Worm (Caenorhabditis elegans): ENCODE measurements around the gene exos-7.

exos-7 gene

DNA sequence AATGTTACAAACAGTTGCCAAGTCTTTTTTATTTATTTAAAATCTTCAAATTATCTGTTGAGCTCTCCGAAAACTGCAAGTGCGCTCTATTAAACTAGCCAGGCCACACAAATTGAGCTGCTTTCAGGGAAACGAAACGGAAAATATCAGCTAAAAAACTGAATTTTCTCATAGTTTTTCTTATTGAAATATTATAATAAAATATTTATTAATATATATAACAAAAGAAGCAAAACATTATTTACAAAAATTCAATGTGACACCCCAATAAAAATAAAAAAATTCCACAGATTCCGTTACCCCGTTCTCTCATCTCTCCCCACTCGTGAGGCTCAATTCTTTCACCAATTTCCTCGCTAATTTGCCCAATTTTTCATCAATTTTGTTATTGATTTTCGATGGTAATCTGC, 6.1 kb upstream of the exos-7 start:
- TF ChIP-seq lin-38 (GFP tag; IDR thresholded peaks at IDR 0.05): peak; percentile 72
- TF ChIP-seq vab-7 (GFP tag; IDR thresholded peaks at IDR 0.05): 0 out of 2 replicates have a peak, but pooled peaks have one; percentile 9
- TF ChIP-seq tag-97 (GFP tag; IDR thresholded peaks at IDR 0.05): no peak
- peak; percentile 19 for TF ChIP-seq mep-1 (tag; optimal IDR thresholded peaks at IDR 0.05)
- peak; percentile 64 for TF ChIP-seq aha-1 (tag)
- TF ChIP-seq hif-1 (tag; optimal IDR thresholded peaks at IDR 0.05): peak in 1 of 2 experiments; percentile 64
- peak; percentile 67 for TF ChIP-seq mes-2 (tag; optimal IDR thresholded peaks at IDR 0.05; ENCODE audit: poor library complexity, severe bottlenecking)
- TF ChIP-seq ces-1 (GFP tag; optimal IDR thresholded peaks at IDR 0.05): no peak
- TF ChIP-seq lsy-2 (tag; optimal IDR thresholded peaks at IDR 0.05): peak in 1 of 2 experiments; percentile 39

DNA sequence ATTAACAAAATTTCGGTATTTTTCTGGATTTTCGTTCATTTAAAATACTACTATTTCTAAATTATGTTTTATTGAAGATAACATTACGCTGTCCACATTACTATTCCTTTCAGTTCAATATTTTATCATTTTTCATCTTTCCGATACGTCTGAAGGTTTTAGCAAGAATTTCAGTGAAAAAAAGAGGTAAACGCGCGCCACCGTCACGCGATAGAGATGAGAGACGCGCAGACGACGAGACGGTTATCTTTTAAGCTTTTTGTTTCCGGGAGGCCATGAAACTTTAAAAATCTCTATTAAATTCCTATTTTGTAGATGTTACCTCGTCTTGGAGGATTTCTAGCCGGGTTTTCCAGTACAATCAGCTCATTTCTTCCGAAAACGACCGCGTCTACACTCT, 900 bp upstream of the exos-7 start, which contains the start of gene mrps-12:
TSS of gene mrps-12 (plus strand) at position 316 of the 400 bp plus-strand sequence.
- peak; percentile 63 for TF ChIP-seq lin-38 (GFP tag; IDR thresholded peaks at IDR 0.05)
- TF ChIP-seq Y5F2A.4 (GFP tag; optimal IDR thresholded peaks at IDR 0.05): no peak
- TF ChIP-seq hlh-30 (tag; optimal IDR thresholded peaks at IDR 0.05; ENCODE audit: insufficient read depth): peak; percentile 23
- peak; percentile 43 for TF ChIP-seq aha-1 (tag)
- TF ChIP-seq duxl-1 (tag; optimal IDR thresholded peaks at IDR 0.05; ENCODE audit: poor library complexity): no peak
- peak; percentile 3 for TF ChIP-seq nhr-6 (tag; optimal IDR thresholded peaks at IDR 0.05)
- no peak for TF ChIP-seq ceh-28 (tag; optimal IDR thresholded peaks at IDR 0.05)
- no peak for TF ChIP-seq daf-16 (GFP tag; optimal IDR thresholded peaks at IDR 0.05)
- peak; percentile 0 for TF ChIP-seq daf-16 (tag; optimal IDR thresholded peaks at IDR 0.05)
- TF ChIP-seq mep-1 (tag; optimal IDR thresholded peaks at IDR 0.05): peak; percentile 11
- TF ChIP-seq T26A8.4 (GFP tag; IDR thresholded peaks at IDR 0.05): no peak
- TF ChIP-seq lsy-2 (tag; optimal IDR thresholded peaks at IDR 0.05): peak in 1 of 2 experiments; percentile 23
- TF ChIP-seq mes-2 (tag; optimal IDR thresholded peaks at IDR 0.05; ENCODE audit: poor library complexity, severe bottlenecking): peak; percentile 55
- no peak for TF ChIP-seq skn-1 (tag; optimal IDR thresholded peaks at IDR 0.05)

ce11 chrV:20841484-20841883, 2.8 kb downstream of the exos-7 start:
- TF ChIP-seq tra-1 (GFP tag; IDR thresholded peaks at IDR 0.05): no peak
- TF ChIP-seq ceh-28 (tag; optimal IDR thresholded peaks at IDR 0.05): no peak
- TF ChIP-seq arid-1 (GFP tag; conservative IDR thresholded peaks at IDR 0.05): no peak
- no peak for TF ChIP-seq duxl-1 (tag; optimal IDR thresholded peaks at IDR 0.05; ENCODE audit: poor library complexity)
- no peak for TF ChIP-seq ceh-62 (tag; optimal IDR thresholded peaks at IDR 0.05)
- no peak for TF ChIP-seq F44E2.7 (GFP tag; IDR thresholded peaks at IDR 0.05)
- no peak for TF ChIP-seq lsy-2 (tag; optimal IDR thresholded peaks at IDR 0.05)
- no peak for TF ChIP-seq nhr-237 (tag; optimal IDR thresholded peaks at IDR 0.05)
- no peak for TF ChIP-seq F10B5.3 (tag; optimal IDR thresholded peaks at IDR 0.05)
- no peak for TF ChIP-seq T26A8.4 (GFP tag; IDR thresholded peaks at IDR 0.05)
- TF ChIP-seq saeg-2 (GFP tag; IDR thresholded peaks at IDR 0.05): no peak
- no peak for TF ChIP-seq Y75B8A.6 (GFP tag; IDR thresholded peaks at IDR 0.05)
- no peak for TF ChIP-seq gei-8 (GFP tag; optimal IDR thresholded peaks at IDR 0.05)
- no peak for TF ChIP-seq fkh-10 (GFP tag; optimal IDR thresholded peaks at IDR 0.05)
- no peak for TF ChIP-seq pqm-1 (tag; optimal IDR thresholded peaks at IDR 0.05)
- TF ChIP-seq daf-12 (tag; optimal IDR thresholded peaks at IDR 0.05): no peak

DNA sequence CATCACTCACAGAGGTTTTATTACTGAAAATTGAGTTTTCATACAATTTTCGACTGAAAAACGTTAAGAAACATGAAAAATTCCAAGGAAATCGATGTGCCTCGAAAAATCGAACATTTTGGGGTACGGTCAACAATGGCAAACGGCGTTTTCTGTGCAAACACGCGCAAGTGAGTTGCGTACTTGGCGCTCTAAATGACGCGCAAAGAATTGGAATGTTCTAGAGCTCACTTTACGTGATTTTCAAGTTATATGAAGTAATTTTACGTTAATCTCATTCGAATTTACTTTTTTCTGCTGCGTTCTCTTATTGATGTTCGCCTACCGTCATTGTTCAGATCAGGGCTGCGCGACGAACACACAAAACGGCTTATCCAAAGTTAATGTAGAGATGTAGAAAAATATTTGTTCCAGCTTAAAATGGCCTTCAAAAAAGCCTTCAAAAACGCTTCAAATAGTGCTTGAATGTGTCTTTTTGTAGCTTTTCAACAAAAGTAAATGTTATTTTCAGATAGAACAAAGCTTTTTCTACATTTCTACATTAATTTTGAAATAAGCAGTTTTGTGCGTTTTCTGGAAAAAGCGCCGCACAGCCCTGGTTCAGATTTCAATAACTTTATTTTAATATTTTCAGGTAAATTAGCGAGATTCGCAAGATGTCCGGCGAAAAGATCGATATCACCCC, 7.0 kb downstream of the exos-7 start, which contains the start of the genes F31D4.2 and fkb-6:
TSS of gene F31D4.2 (minus strand) at position 23 of the 685 bp plus-strand sequence.
TSS of gene fkb-6 (plus strand) at position 635 of the 685 bp plus-strand sequence.
- TF ChIP-seq sdz-12 (GFP tag; optimal IDR thresholded peaks at IDR 0.05): no peak
- TF ChIP-seq zfp-2 (tag; optimal IDR thresholded peaks at IDR 0.05): no peak
- peak; percentile 74 for TF ChIP-seq mdt-29 (GFP tag; IDR thresholded peaks at IDR 0.05)
- no peak for TF ChIP-seq vab-7 (GFP tag; IDR thresholded peaks at IDR 0.05)
- TF ChIP-seq mes-2 (tag; optimal IDR thresholded peaks at IDR 0.05; ENCODE audit: poor library complexity, severe bottlenecking): peak; percentile 81
- TF ChIP-seq nhr-111 (GFP tag; optimal IDR thresholded peaks at IDR 0.05): no peak
- TF ChIP-seq lir-3 (tag; optimal IDR thresholded peaks at IDR 0.05): no peak
- no peak for TF ChIP-seq tra-1 (GFP tag; IDR thresholded peaks at IDR 0.05)
- TF ChIP-seq egl-27 (tag; optimal IDR thresholded peaks at IDR 0.05): no peak
- no peak for TF ChIP-seq php-3 (GFP tag; IDR thresholded peaks at IDR 0.05)
- no peak for TF ChIP-seq lim-7 (GFP tag; IDR thresholded peaks at IDR 0.05)
- TF ChIP-seq D1046.2 (GFP tag; IDR thresholded peaks at IDR 0.05): no peak
- TF ChIP-seq hif-1 (tag; optimal IDR thresholded peaks at IDR 0.05): peak; percentile 25 to 96
- TF ChIP-seq Y5F2A.4 (GFP tag; optimal IDR thresholded peaks at IDR 0.05): no peak
- no peak for TF ChIP-seq ceh-82 (tag; optimal IDR thresholded peaks at IDR 0.05)
- no peak for TF ChIP-seq daf-19 (GFP tag; conservative IDR thresholded peaks at IDR 0.05)
- TF ChIP-seq ctbp-1 (GFP tag; IDR thresholded peaks at IDR 0.05): 0 out of 2 replicates have a peak, but pooled peaks have one; percentile 26
- TF ChIP-seq unc-130 (GFP tag; optimal IDR thresholded peaks at IDR 0.05): no peak
- TF ChIP-seq ceh-44 (GFP tag; IDR thresholded peaks at IDR 0.05): no peak
- no peak for TF ChIP-seq snpc-4 (tag; optimal IDR thresholded peaks at IDR 0.05)

All from whole organism, L4 larva.